Fruit fly (Drosophila melanogaster) whole organism: Measurements from ENCODE around the gene PIG-L.

Source experiments
- CG8478 ChIP-seq: fragments of >200 bp; optimal IDR thresholded peaks from 2 replicates; lab custom pipeline; 2018; ENCODE audit warnings: inconsistent platforms
- Dll ChIP-seq: fragments of >200 bp; optimal IDR thresholded peaks from 2 replicates; lab custom pipeline; 2017
- pan ChIP-seq: fragments of >200 bp; optimal IDR thresholded peaks from 2 replicates; lab custom pipeline; 2017
- psq ChIP-seq: fragments of >200 bp; optimal IDR thresholded peaks from 2 replicates; lab custom pipeline; 2017

dm6 chr3R:20042457-20042856 is 21.3 kb upstream of the PIG-L start, which contains the start of the genes CG33934 and Indy-2:
- TF ChIP-seq psq, result no peak
- TF ChIP-seq pan (lab: Kevin White, UChicago), result no peak
- no peak for TF ChIP-seq Dll
- no peak for TF ChIP-seq CG8478 (lab: Kevin White, UChicago)
